Fruit fly (Drosophila melanogaster): ENCODE results near the gene fu.

Gene fu

DNA sequence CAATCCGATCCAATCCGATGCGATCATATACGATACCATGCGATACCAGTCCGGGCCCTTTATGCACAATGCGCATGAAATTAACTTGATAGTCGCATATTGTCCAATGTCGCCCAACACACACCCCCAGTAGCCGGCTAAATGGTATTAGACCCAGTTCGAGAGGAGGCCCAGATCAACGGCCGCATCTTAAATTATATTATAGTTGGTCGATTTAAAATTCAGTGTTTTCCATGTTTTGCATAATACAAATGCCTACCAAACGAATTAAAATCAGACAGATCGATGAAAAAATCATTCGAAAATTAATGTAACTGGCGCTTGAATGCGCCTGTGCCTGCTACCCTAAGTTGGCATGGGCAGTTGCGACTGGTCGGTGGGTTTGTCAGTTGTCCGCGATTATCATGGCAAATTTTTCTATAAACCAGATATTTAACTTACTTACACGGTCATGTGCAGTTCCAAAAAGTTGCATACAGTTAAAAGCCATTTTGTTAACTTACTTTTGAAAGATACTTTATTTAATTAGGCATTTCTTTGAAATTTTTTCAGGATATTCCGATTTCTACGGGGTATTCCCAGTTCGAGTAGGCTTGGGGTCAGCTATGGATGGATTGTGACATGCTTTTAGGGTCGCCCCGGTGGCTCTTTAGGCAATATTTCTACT, 12.4 kb downstream of the fu start (continued):
- TF ChIP-seq CG6689 (GFP tag; IDR thresholded peaks at IDR 0.05) = peak; percentile 69
- peak; percentile 37; the same call in 1 of the 2 replicates for TF ChIP-seq CG31441 (GFP tag; IDR thresholded peaks at IDR 0.05)
- no peak for TF ChIP-seq CG8765 (GFP tag; IDR thresholded peaks at IDR 0.05)
- TF ChIP-seq Gsc (GFP tag; IDR thresholded peaks at IDR 0.05) = no peak
- no peak for TF ChIP-seq nerfin-1 (tag; optimal IDR thresholded peaks at IDR 0.05)
- no peak for TF ChIP-seq CG4820 (GFP tag; optimal IDR thresholded peaks at IDR 0.05)
- TF ChIP-seq grn (GFP tag; optimal IDR thresholded peaks at IDR 0.05) = peak; percentile 20
- peak; percentile 4 for TF ChIP-seq Blimp-1 (GFP tag; optimal IDR thresholded peaks at IDR 0.05)
- no peak for TF ChIP-seq Neu2 (GFP tag; optimal IDR thresholded peaks at IDR 0.05; ENCODE audit: borderline replicate concordance)
- no peak for TF ChIP-seq CG16863 (GFP tag; optimal IDR thresholded peaks at IDR 0.05)
- TF ChIP-seq CG3281 (GFP tag; optimal IDR thresholded peaks at IDR 0.05) = no peak
- peak; percentile 35; the same call in 1 of the 3 replicates for TF ChIP-seq croc (GFP tag; conservative IDR thresholded peaks at IDR 0.05)
- TF ChIP-seq CG2712 (tag; optimal IDR thresholded peaks at IDR 0.05) = peak; percentile 36
- TF ChIP-seq so (GFP tag; IDR thresholded peaks at IDR 0.05) = no peak
- peak in 1 of 2 experiments; percentile 35 for TF ChIP-seq bsh (GFP tag; optimal IDR thresholded peaks at IDR 0.05)
- TF ChIP-seq Hr78 (GFP tag; optimal IDR thresholded peaks at IDR 0.05) = peak in 1 of 2 experiments; percentile 58
- no peak for TF ChIP-seq H2.0 (GFP tag; IDR thresholded peaks at IDR 0.05)
- 0 out of 2 replicates have a peak, but pooled peaks have one; percentile 17 for TF ChIP-seq danr (GFP tag; IDR thresholded peaks at IDR 0.05)
- TF ChIP-seq CkIIα-i1 (GFP tag; IDR thresholded peaks at IDR 0.05) = no peak
- peak; percentile 54 for TF ChIP-seq CG11504 (tag; optimal IDR thresholded peaks at IDR 0.05)
- TF ChIP-seq ind (GFP tag; optimal IDR thresholded peaks at IDR 0.05) = peak; percentile 6
- no peak for TF ChIP-seq Atf3 (GFP tag; optimal IDR thresholded peaks at IDR 0.05)
- TF ChIP-seq psq (GFP tag; optimal IDR thresholded peaks at IDR 0.05) = no peak
- no peak for TF ChIP-seq bowl (GFP tag; IDR thresholded peaks at IDR 0.05)
- no peak for TF ChIP-seq CG33557 (GFP tag; optimal IDR thresholded peaks at IDR 0.05)
- no peak for TF ChIP-seq CG11456 (GFP tag; IDR thresholded peaks at IDR 0.05)
- no peak for TF ChIP-seq eyg (GFP tag; optimal IDR thresholded peaks at IDR 0.05)
- 0 out of 4 replicates have a peak, but pooled peaks have one; percentile 24 for TF ChIP-seq chinmo (GFP tag; IDR thresholded peaks at IDR 0.05; ENCODE audit: partially characterized antibody)
- TF ChIP-seq ap (GFP tag; IDR thresholded peaks at IDR 0.05) = no peak
- no peak for TF ChIP-seq NC2β (GFP tag; optimal IDR thresholded peaks at IDR 0.05)
- no peak for TF ChIP-seq jumu (GFP tag; optimal IDR thresholded peaks at IDR 0.05)
- peak; percentile 59 for TF ChIP-seq CoRest (tag; optimal IDR thresholded peaks at IDR 0.05)
- TF ChIP-seq ash1 (GFP tag; optimal IDR thresholded peaks at IDR 0.05) = no peak
- no peak for TF ChIP-seq Hsf (GFP tag; optimal IDR thresholded peaks at IDR 0.05)
- TF ChIP-seq CG6854 (GFP tag; optimal IDR thresholded peaks at IDR 0.05) = no peak
- no peak for TF ChIP-seq kah (GFP tag; optimal IDR thresholded peaks at IDR 0.05)
- TF ChIP-seq CG8924 (tag; optimal IDR thresholded peaks at IDR 0.05) = no peak
- no peak for TF ChIP-seq cg (GFP tag; optimal IDR thresholded peaks at IDR 0.05)
- no peak for TF ChIP-seq run (tag; optimal IDR thresholded peaks at IDR 0.05)
- peak; percentile 19 for TF ChIP-seq fd96Cb (tag; optimal IDR thresholded peaks at IDR 0.05)
- no peak for TF ChIP-seq CG7357 (GFP tag; IDR thresholded peaks at IDR 0.05)
- peak; percentile 62 for TF ChIP-seq gem (tag; optimal IDR thresholded peaks at IDR 0.05)
- no peak for TF ChIP-seq CG14667 (GFP tag; IDR thresholded peaks at IDR 0.05)
- no peak for TF ChIP-seq btn (GFP tag; optimal IDR thresholded peaks at IDR 0.05)
- no peak for TF ChIP-seq repo (GFP tag; optimal IDR thresholded peaks at IDR 0.05)
- no peak for TF ChIP-seq CG11247 (GFP tag; IDR thresholded peaks at IDR 0.05)
- no peak for TF ChIP-seq gfzf (GFP tag; optimal IDR thresholded peaks at IDR 0.05)
- TF ChIP-seq bigmax (GFP tag; optimal IDR thresholded peaks at IDR 0.05) = no peak
- TF ChIP-seq peb (GFP tag; IDR thresholded peaks at IDR 0.05) = no peak
- TF ChIP-seq CG13123 (GFP tag; optimal IDR thresholded peaks at IDR 0.05) = no peak
